Fruit fly (Drosophila melanogaster): Measurements from ENCODE around the gene CG6244.

The CG6244 gene

DNA sequence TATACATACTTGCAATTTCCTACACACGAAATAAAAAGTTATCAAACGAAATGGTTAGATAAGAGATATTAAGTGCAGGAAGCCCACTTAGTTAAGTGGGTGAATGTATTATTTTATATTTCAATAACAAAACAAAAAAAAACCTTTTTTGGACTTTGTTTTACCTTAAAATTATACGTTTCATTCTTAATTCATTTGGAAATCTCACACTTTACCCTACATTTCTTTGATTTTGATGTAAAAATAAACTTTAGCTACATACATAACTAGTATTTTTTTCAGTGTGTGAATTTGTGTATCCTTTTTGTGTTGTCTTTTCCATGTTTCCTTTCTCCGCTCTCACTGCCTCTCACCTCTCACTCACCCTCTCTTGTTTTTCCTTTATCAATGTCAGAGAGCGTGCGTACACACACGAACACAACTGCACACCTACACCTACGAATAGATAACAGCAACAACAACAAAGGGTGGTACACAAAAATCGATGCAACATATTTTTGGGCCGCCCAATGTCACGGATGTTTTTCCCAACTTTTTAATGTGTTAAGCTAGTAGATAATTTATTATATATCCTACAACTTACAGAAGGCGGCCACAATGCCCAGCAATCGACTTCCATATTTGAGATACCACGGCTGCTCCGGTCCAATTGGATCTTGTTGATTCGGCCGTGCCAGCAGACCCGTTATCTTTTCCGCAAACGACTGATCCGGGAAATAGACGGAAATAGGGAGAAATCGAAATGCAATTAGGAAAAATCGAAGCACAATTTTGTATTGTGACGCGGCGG, 7.4 kb downstream of the CG6244 start (continued):
- TF ChIP-seq CG9727 (GFP tag; optimal IDR thresholded peaks at IDR 0.05) = peak; percentile 81
- TF ChIP-seq sens-2 (GFP tag; IDR thresholded peaks at IDR 0.05) = no peak
- no peak for TF ChIP-seq CG42726 (GFP tag; IDR thresholded peaks at IDR 0.05; ENCODE audit: partially characterized antibody)
- peak; percentile 16 for TF ChIP-seq pros (GFP tag; optimal IDR thresholded peaks at IDR 0.05)
- TF ChIP-seq CG2875 (GFP tag; optimal IDR thresholded peaks at IDR 0.05) = peak; percentile 63
- TF ChIP-seq stwl (tag; optimal IDR thresholded peaks at IDR 0.05) = no peak
- peak; percentile 22 for TF ChIP-seq trem (tag; optimal IDR thresholded peaks at IDR 0.05)
- TF ChIP-seq sc (optimal IDR thresholded peaks at IDR 0.05) = no peak
- peak; percentile 4 for TF ChIP-seq sc (GFP tag; optimal IDR thresholded peaks at IDR 0.05)
- TF ChIP-seq CG8281 (tag; optimal IDR thresholded peaks at IDR 0.05) = peak; percentile 46
- no peak for TF ChIP-seq CG7271 (tag; optimal IDR thresholded peaks at IDR 0.05)
- TF ChIP-seq MESR4 (GFP tag; optimal IDR thresholded peaks at IDR 0.05) = no peak
- TF ChIP-seq CG2889 (GFP tag; IDR thresholded peaks at IDR 0.05) = no peak
- TF ChIP-seq Neu2 (GFP tag; optimal IDR thresholded peaks at IDR 0.05; ENCODE audit: borderline replicate concordance) = no peak
- peak; percentile 42 for TF ChIP-seq Atf-2 (GFP tag; optimal IDR thresholded peaks at IDR 0.05)
- TF ChIP-seq CG17612 (GFP tag; IDR thresholded peaks at IDR 0.05) = 0 out of 2 replicates have a peak, but pooled peaks have one; percentile 24
- peak; percentile 67 for TF ChIP-seq Dek (tag; optimal IDR thresholded peaks at IDR 0.05)
- no peak for TF ChIP-seq Med (GFP tag)
- peak; percentile 80 for TF ChIP-seq CG10979 (tag; optimal IDR thresholded peaks at IDR 0.05)
- peak; percentile 38 for TF ChIP-seq CG16863 (GFP tag; optimal IDR thresholded peaks at IDR 0.05)
- peak; percentile 50 for TF ChIP-seq Nf-YB (GFP tag; optimal IDR thresholded peaks at IDR 0.05)
- peak; percentile 51 for TF ChIP-seq crc (GFP tag; optimal IDR thresholded peaks at IDR 0.05)
- TF ChIP-seq da (GFP tag; optimal IDR thresholded peaks at IDR 0.05) = peak; percentile 25
- no peak for TF ChIP-seq CG10959 (GFP tag; IDR thresholded peaks at IDR 0.05)
- no peak for TF ChIP-seq tap (tag; optimal IDR thresholded peaks at IDR 0.05)
- peak; percentile 70 for TF ChIP-seq CG6683 (GFP tag; optimal IDR thresholded peaks at IDR 0.05)
- TF ChIP-seq CG10654 (GFP tag; optimal IDR thresholded peaks at IDR 0.05) = peak; percentile 46
- no peak for TF ChIP-seq H2.0 (GFP tag; IDR thresholded peaks at IDR 0.05)
- no peak for TF ChIP-seq ken (GFP tag; IDR thresholded peaks at IDR 0.05)
- peak; percentile 72 for TF ChIP-seq CG8388 (GFP tag; optimal IDR thresholded peaks at IDR 0.05)
- TF ChIP-seq Dref (GFP tag; IDR thresholded peaks at IDR 0.05) = no peak
- TF ChIP-seq Ada2b (GFP tag; IDR thresholded peaks at IDR 0.05) = peak; percentile 57
- no peak for TF ChIP-seq h (optimal IDR thresholded peaks at IDR 0.05)
- peak; percentile 46 to 85 for TF ChIP-seq Hr51 (GFP tag; optimal IDR thresholded peaks at IDR 0.05)
- TF ChIP-seq gce (GFP tag; IDR thresholded peaks at IDR 0.05) = no peak
- TF ChIP-seq CG10543 (GFP tag; optimal IDR thresholded peaks at IDR 0.05) = peak; percentile 59
- TF ChIP-seq E2f2 (GFP tag; IDR thresholded peaks at IDR 0.05) = peak; percentile 49; the same call in 1 of the 2 replicates
- TF ChIP-seq Meics (GFP tag; optimal IDR thresholded peaks at IDR 0.05) = peak; percentile 80
- TF ChIP-seq gem (tag; optimal IDR thresholded peaks at IDR 0.05) = peak; percentile 90
- TF ChIP-seq cato (GFP tag; optimal IDR thresholded peaks at IDR 0.05; ENCODE audit: borderline replicate concordance) = peak; percentile 45
- no peak for TF ChIP-seq fru (optimal IDR thresholded peaks at IDR 0.05)
- TF ChIP-seq chm (GFP tag; IDR thresholded peaks at IDR 0.05) = peak; percentile 54
- no peak for TF ChIP-seq knrl (GFP tag; IDR thresholded peaks at IDR 0.05; ENCODE audit: partially characterized antibody)
- TF ChIP-seq salm (tag; optimal IDR thresholded peaks at IDR 0.05) = peak; percentile 43
- TF ChIP-seq CG8089 (GFP tag; optimal IDR thresholded peaks at IDR 0.05) = peak; percentile 27
- TF ChIP-seq maf-S (GFP tag; optimal IDR thresholded peaks at IDR 0.05) = peak; percentile 44
- TF ChIP-seq pita (GFP tag; optimal IDR thresholded peaks at IDR 0.05) = no peak
- TF ChIP-seq HHEX (GFP tag; optimal IDR thresholded peaks at IDR 0.05) = peak; percentile 69
- TF ChIP-seq CG12299 (tag; optimal IDR thresholded peaks at IDR 0.05) = peak; percentile 50
- TF ChIP-seq lmd (GFP tag; IDR thresholded peaks at IDR 0.05) = no peak; the same call in 1 of the 2 replicates

Measured in whole organism, embryonic.